Worm (Caenorhabditis elegans) whole organism, L2 larva: ENCODE data around the gene uaf-1.
A peak's percentile ranks its signal among the peaks of the same experiment; 100 is the strongest.

Experiments used
- C34F6.9 ChIP-seq: fragments of 150-350 bp; optimal IDR thresholded peaks from 2 replicates; lab custom pipeline; 2014; ENCODE audit warnings: missing biosample characterization, missing genetic modification characterization
- F13H6.1 ChIP-seq: sonication (generic microtip); optimal IDR thresholded peaks from 2 replicates; lab custom pipeline; 2016; ENCODE audit warnings: missing genetic modification characterization, missing compliant biosample characterization
- alr-1 ChIP-seq: fragments of 150-350 bp; optimal IDR thresholded peaks from 2 replicates; lab custom pipeline; 2014; ENCODE audit warnings: missing biosample characterization, missing genetic modification characterization
- aly-2 ChIP-seq: fragments of 150-350 bp; optimal IDR thresholded peaks from 2 replicates; lab custom pipeline; 2014; ENCODE audit warnings: missing biosample characterization, missing genetic modification characterization
- ama-1 ChIP-seq: fragments of 150-350 bp; optimal IDR thresholded peaks from 2 replicates; lab custom pipeline; 2018; ENCODE audit warnings: inconsistent platforms
- blmp-1 ChIP-seq: sonication (generic microtip); optimal IDR thresholded peaks from 2 replicates; lab custom pipeline; 2017; ENCODE audit warnings: missing genetic modification characterization, mild to moderate bottlenecking, missing compliant biosample characterization, antibody characterized with exemption, moderate library complexity; ENCODE audit not compliant: insufficient read depth
- ceh-16 ChIP-seq: fragments of 150-350 bp; optimal IDR thresholded peaks from 2 replicates; lab custom pipeline; 2014; ENCODE audit warnings: missing biosample characterization, missing genetic modification characterization
- crh-2 ChIP-seq: sonication (generic microtip); optimal IDR thresholded peaks from 2 replicates; lab custom pipeline; 2017; ENCODE audit warnings: missing biosample characterization, missing genetic modification characterization
- egl-27 ChIP-seq: sonication (generic microtip); optimal IDR thresholded peaks from 3 replicates; lab custom pipeline; 2017; ENCODE audit warnings: missing biosample characterization, missing genetic modification reagents, missing genetic modification characterization
- fos-1 ChIP-seq: fragments of 150-350 bp; optimal IDR thresholded peaks from 2 replicates; lab custom pipeline; 2014; ENCODE audit warnings: missing biosample characterization, missing genetic modification characterization
- gmeb-1 ChIP-seq: fragments of 150-350 bp; optimal IDR thresholded peaks from 2 replicates; lab custom pipeline; 2014; ENCODE audit warnings: missing biosample characterization, missing genetic modification characterization
- lin-13 ChIP-seq: fragments of 150-350 bp; optimal IDR thresholded peaks from 2 replicates; lab custom pipeline; 2014; ENCODE audit warnings: missing biosample characterization, missing genetic modification reagents, missing genetic modification characterization
- lin-39 ChIP-seq: fragments of 150-350 bp; optimal IDR thresholded peaks from 2 replicates; lab custom pipeline; 2014; ENCODE audit warnings: missing biosample characterization, missing genetic modification reagents, missing genetic modification characterization
- lsy-2 ChIP-seq, 2 experiments: fragments of 150-350 bp in 1 of 2; sonication (generic microtip) in 1 of 2; optimal IDR thresholded peaks; 2 replicates each; lab custom pipeline; 2014 to 2017; ENCODE audit warnings: missing biosample characterization in 2 of 2, missing genetic modification characterization in 2 of 2
- mbf-1 ChIP-seq: sonication (generic microtip); optimal IDR thresholded peaks from 2 replicates; lab custom pipeline; 2017; ENCODE audit warnings: missing biosample characterization, missing genetic modification characterization
- mdl-1 ChIP-seq, 2 experiments: fragments of 150-350 bp in 1 of 2; sonication (generic microtip) in 1 of 2; optimal IDR thresholded peaks; 2 replicates each; lab custom pipeline; 2017; ENCODE audit warnings: missing biosample characterization in 2 of 2, missing genetic modification characterization in 2 of 2
- nhr-10 ChIP-seq: sonication (generic microtip); optimal IDR thresholded peaks from 2 replicates; lab custom pipeline; 2017; ENCODE audit warnings: missing biosample characterization, missing genetic modification characterization
- nhr-11 ChIP-seq: fragments of 150-350 bp; optimal IDR thresholded peaks from 2 replicates; lab custom pipeline; 2014; ENCODE audit warnings: missing biosample characterization, missing genetic modification characterization
- nhr-21 ChIP-seq: fragments of 150-350 bp; optimal IDR thresholded peaks from 2 replicates; lab custom pipeline; 2014; ENCODE audit warnings: missing biosample characterization, missing genetic modification characterization
- nhr-237 ChIP-seq: fragments of 150-350 bp; optimal IDR thresholded peaks from 2 replicates; lab custom pipeline; 2014; ENCODE audit warnings: missing biosample characterization, missing genetic modification characterization
- nhr-25 ChIP-seq: fragments of 150-350 bp; sonication (generic microtip); optimal IDR thresholded peaks from 3 replicates; lab custom pipeline; 2014; ENCODE audit warnings: missing biosample characterization, missing genetic modification characterization
- nhr-6 ChIP-seq: fragments of 150-350 bp; optimal IDR thresholded peaks from 2 replicates; lab custom pipeline; 2014; ENCODE audit warnings: missing biosample characterization, missing genetic modification characterization
- nhr-77 ChIP-seq: fragments of 150-350 bp; optimal IDR thresholded peaks from 2 replicates; lab custom pipeline; 2014; ENCODE audit warnings: missing biosample characterization, missing genetic modification characterization
- sem-4 ChIP-seq: fragments of 150-350 bp; optimal IDR thresholded peaks from 2 replicates; lab custom pipeline; 2014; ENCODE audit warnings: missing biosample characterization, missing genetic modification reagents, missing genetic modification characterization
- skn-1 ChIP-seq: sonication (generic microtip); optimal IDR thresholded peaks from 2 replicates; lab custom pipeline; 2017; ENCODE audit warnings: missing biosample characterization, missing genetic modification characterization
- sma-9 ChIP-seq, 2 experiments: fragments of 150-350 bp in 1 of 2; sonication (generic microtip) in 1 of 2; optimal IDR thresholded peaks; 2 replicates each; lab custom pipeline; 2014 to 2016; ENCODE audit warnings: missing genetic modification characterization in 2 of 2, mild to moderate bottlenecking in 1 of 2, missing biosample characterization in 1 of 2, missing compliant biosample characterization in 1 of 2, missing genetic modification reagents in 1 of 2, moderate library complexity in 1 of 2
- snpc-4 ChIP-seq: fragments of 150-350 bp; optimal IDR thresholded peaks from 2 replicates; lab custom pipeline; 2014; ENCODE audit warnings: missing biosample characterization, missing genetic modification characterization
- unc-55 ChIP-seq: fragments of 150-350 bp; sonication (generic microtip); optimal IDR thresholded peaks from 3 replicates; lab custom pipeline; 2014; ENCODE audit warnings: missing biosample characterization, missing genetic modification reagents, missing genetic modification characterization
- unc-62 ChIP-seq: fragments of 150-350 bp; optimal IDR thresholded peaks from 2 replicates; lab custom pipeline; 2014; ENCODE audit warnings: missing biosample characterization, missing genetic modification reagents, missing genetic modification characterization
- zag-1 ChIP-seq: fragments of 150-350 bp; optimal IDR thresholded peaks from 2 replicates; lab custom pipeline; 2014; ENCODE audit warnings: missing biosample characterization, missing genetic modification characterization
- ztf-1 ChIP-seq: fragments of 200-800 bp; sonication (Bioruptor generic); conservative IDR thresholded peaks from 2 replicates; pipeline ENCODE4 v1.3.6; 2022; ENCODE audit warnings: missing genetic modification characterization, missing compliant biosample characterization
- ztf-11 ChIP-seq: sonication (generic microtip); optimal IDR thresholded peaks from 2 replicates; lab custom pipeline; 2017; ENCODE audit warnings: missing biosample characterization, missing genetic modification characterization
- ztf-4 ChIP-seq: fragments of 150-350 bp; optimal IDR thresholded peaks from 2 replicates; lab custom pipeline; 2014; ENCODE audit warnings: missing biosample characterization, missing genetic modification characterization

uaf-1 gene

DNA sequence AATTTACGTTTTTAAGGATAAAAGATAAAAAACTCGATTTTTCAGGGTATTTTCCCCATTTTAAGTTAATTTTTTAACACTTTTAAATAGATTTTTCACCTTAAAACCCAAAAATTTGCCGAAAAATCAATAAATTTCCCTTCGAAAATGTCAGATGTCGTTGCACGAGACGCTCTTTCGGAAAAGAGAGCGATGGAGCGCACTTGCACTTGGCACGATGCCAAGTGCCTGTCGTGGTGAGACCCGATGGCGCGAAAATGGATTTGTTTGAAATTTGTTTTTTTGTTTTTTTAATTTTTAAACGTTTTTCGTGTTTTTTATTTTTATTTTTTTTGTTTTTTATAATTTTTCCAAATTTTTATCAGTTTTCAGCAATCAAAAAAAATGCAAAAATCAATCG, 4.2 kb upstream of the uaf-1 start, which contains the start of the genes rab-18 and kbp-4 (continued):
- TF ChIP-seq lsy-2 (tag; optimal IDR thresholded peaks at IDR 0.05; lab: Kevin White, UChicago) (peak; percentile 87 to 97), nhr-11 (tag; lab: Kevin White, UChicago) (no peak), nhr-6 (peak; percentile 92), ceh-16 (tag; lab: Kevin White, UChicago) (peak; percentile 81), nhr-10 (tag; lab: Kevin White, UChicago) (peak; percentile 32), sem-4 (tag; lab: Kevin White, UChicago) (peak; percentile 94), aly-2 (no peak)

DNA sequence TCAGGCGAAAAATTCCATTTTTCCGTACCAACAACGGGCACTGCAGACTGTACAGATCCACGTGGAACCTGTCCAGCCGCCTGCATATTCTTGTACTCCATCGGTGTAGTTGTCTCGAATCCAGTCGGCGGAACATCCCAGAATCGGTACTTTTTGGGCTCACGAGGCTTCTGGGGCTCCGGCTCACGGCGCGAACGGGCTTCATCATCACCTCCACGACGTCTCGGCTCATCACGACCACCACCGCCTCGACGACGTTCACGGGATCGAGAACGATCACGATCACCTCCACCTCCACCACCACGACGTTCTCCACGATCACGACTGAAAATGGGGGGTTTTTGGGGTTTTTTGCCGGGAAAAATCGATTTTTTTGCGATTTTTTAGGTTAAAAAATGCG, 2.2 kb downstream of the uaf-1 start:
- TF ChIP-seq nhr-237 (tag; lab: Kevin White, UChicago) (no peak), nhr-11 (tag; lab: Kevin White, UChicago) (no peak), aly-2 (no peak), fos-1 (tag; lab: Kevin White, UChicago) (no peak), nhr-10 (tag; lab: Kevin White, UChicago) (no peak), mbf-1 (no peak), nhr-21 (tag; lab: Kevin White, UChicago) (no peak), lin-39 (no peak), C34F6.9 (tag; lab: Kevin White, UChicago) (no peak), ama-1 (no peak), ztf-11 (no peak), ceh-16 (tag; lab: Kevin White, UChicago) (no peak), gmeb-1 (tag; lab: Kevin White, UChicago) (no peak)

DNA sequence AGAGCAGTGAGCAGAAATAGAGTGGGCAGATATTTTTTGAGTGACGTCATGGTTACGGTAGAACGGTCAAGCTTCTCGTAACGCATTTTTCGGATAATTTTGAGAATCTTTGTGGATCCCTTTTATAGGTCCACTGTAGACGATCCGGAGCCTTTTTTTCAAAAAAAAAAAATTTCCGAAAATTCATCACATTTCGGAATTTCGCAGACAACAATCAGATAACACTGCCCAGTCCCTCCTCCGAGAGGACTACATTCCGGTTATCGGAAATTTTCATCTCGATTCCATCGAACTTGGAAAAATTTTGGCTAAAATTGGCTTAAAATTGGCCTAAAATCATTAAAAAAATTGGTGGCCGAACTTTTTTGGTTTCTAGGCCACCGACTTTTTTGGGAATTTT, 16.4 kb downstream of the uaf-1 start, which contains the start of gene BE0003N10.6:
Gene BE0003N10.6 (minus strand): TSS at position 101 of the 400 bp plus-strand sequence.
- TF ChIP-seq unc-62 (GFP tag; lab: Kevin White, UChicago) (no peak), egl-27 (no peak), ceh-16 (tag; lab: Kevin White, UChicago) (no peak), nhr-21 (tag; lab: Kevin White, UChicago) (no peak)

DNA sequence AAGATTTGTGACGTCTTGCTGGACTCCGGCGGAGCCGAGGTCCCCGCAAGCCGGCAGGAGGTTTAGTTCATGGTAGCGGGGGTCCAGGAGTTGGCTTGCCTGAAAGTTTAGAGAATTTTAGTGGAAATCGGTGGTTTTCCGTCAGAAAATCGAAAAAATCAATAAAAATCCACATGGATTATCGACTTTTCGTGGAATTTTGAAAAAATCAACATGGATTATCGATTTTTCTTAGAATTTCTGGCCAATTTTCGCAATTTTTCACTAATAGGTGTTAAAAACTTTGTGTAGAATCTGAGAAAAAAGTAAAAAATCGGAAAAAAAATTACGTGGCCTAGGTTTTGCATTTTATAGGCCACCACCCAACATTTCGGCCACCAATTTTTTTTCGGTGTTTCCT, 17.5 kb downstream of the uaf-1 start:
- TF ChIP-seq blmp-1 (tag; lab: Kevin White, UChicago) (no peak), C34F6.9 (tag; lab: Kevin White, UChicago) (no peak), skn-1 (tag; lab: Kevin White, UChicago) (no peak), snpc-4 (no peak), nhr-25 (tag; lab: Kevin White, UChicago) (no peak), sma-9 (GFP tag; optimal IDR thresholded peaks at IDR 0.05; lab: Kevin White, UChicago) (no peak), sma-9 (tag; optimal IDR thresholded peaks at IDR 0.05; lab: Kevin White, UChicago) (no peak), fos-1 (tag; lab: Kevin White, UChicago) (no peak), ztf-1 (GFP tag; lab: Robert Waterston, UW) (no peak), unc-55 (GFP tag; lab: Kevin White, UChicago) (no peak), ceh-16 (tag; lab: Kevin White, UChicago) (no peak), egl-27 (no peak), ztf-4 (tag; lab: Kevin White, UChicago) (no peak), nhr-77 (tag; lab: Kevin White, UChicago) (no peak), mdl-1 (tag; optimal IDR thresholded peaks at IDR 0.05; lab: Kevin White, UChicago) (no peak), nhr-237 (tag; lab: Kevin White, UChicago) (no peak)

DNA sequence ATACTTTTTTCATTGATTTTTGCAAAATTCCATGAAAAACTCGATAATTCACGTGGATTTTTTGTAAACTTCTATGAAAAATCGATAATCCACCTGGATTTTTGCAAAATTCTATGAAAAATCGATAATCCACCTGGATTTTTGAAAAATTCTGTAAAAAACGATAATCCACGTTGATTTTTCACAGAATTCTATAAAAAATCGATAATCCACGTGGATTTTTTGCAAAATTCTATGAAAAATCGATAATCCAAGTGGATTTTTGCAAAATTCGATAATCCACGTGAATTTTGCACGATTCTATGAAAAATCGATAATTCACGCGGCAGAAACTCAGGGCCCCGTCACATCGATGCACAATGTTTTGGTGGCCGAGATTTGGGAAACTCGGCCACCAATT, 18.3 kb downstream of the uaf-1 start:
- no peak for TF ChIP-seq zag-1 (tag; lab: Kevin White, UChicago)
- TF ChIP-seq lin-13, result no peak
- no peak for TF ChIP-seq C34F6.9 (tag; lab: Kevin White, UChicago)
- TF ChIP-seq snpc-4, result no peak
- no peak for TF ChIP-seq alr-1 (tag; lab: Kevin White, UChicago)
- no peak for TF ChIP-seq nhr-25 (tag; lab: Kevin White, UChicago)

DNA sequence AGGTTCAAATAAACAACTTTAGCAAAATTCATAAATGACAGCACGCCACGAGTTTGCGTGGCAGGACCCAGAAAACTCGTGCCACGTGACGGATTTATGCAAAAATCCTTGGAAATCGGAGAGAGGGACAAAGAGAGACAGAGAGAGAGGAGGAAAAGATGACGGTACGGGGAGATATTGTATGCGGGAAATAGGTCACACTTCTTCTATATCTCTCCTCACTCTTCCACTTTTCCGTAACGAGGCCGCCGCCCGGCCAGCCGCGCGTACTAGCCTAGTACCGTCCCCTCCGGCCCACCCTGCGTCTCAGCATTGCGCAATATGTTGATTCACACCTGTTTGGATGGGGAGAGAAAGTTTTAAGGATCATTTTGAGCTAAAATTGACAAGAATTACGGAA, 22.3 kb downstream of the uaf-1 start:
- TF ChIP-seq nhr-77 (tag; lab: Kevin White, UChicago), result no peak
- TF ChIP-seq gmeb-1 (tag; lab: Kevin White, UChicago), result no peak
- TF ChIP-seq snpc-4, result no peak
- TF ChIP-seq crh-2, result no peak
- TF ChIP-seq ceh-16 (tag; lab: Kevin White, UChicago), result no peak
- TF ChIP-seq egl-27, result no peak
- no peak for TF ChIP-seq nhr-10 (tag; lab: Kevin White, UChicago)
- no peak for TF ChIP-seq aly-2
- TF ChIP-seq mdl-1 (tag; optimal IDR thresholded peaks at IDR 0.05; lab: Kevin White, UChicago), result no peak
- TF ChIP-seq F13H6.1 (tag; lab: Kevin White, UChicago), result no peak
- no peak for TF ChIP-seq unc-62 (GFP tag; lab: Kevin White, UChicago)
- no peak for TF ChIP-seq lsy-2 (tag; optimal IDR thresholded peaks at IDR 0.05; lab: Kevin White, UChicago)
- TF ChIP-seq, all 48 proteins: peak for 0
